Worm (Caenorhabditis elegans) whole organism, L3 larva: ENCODE measurements around the gene col-139.

Source experiments
- ZK546.5 ChIP-seq: sonication (generic microtip); optimal IDR thresholded peaks from 2 replicates; lab custom pipeline; 2017; ENCODE audit warnings: missing biosample characterization, missing genetic modification characterization
- ama-1 ChIP-seq: fragments of 150-350 bp; optimal IDR thresholded peaks from 2 replicates; lab custom pipeline; 2018
- ceh-82 ChIP-seq: fragments of 150-350 bp; optimal IDR thresholded peaks from 2 replicates; lab custom pipeline; 2014; ENCODE audit warnings: missing biosample characterization, missing genetic modification characterization
- elt-2 ChIP-seq: sonication (generic microtip); optimal IDR thresholded peaks from 2 replicates; lab custom pipeline; 2016; ENCODE audit warnings: missing genetic modification reagents, mild to moderate bottlenecking, missing genetic modification characterization, missing compliant biosample characterization
- fkh-10 ChIP-seq: sonication (generic microtip); optimal IDR thresholded peaks from 2 replicates; lab custom pipeline; 2017; ENCODE audit warnings: missing biosample characterization, missing genetic modification reagents, missing genetic modification characterization
- nhr-23 ChIP-seq: fragments of 150-350 bp; optimal IDR thresholded peaks from 2 replicates; lab custom pipeline; 2014; ENCODE audit warnings: missing biosample characterization, missing genetic modification reagents, missing genetic modification characterization
- nhr-76 ChIP-seq: fragments of 150-350 bp; sonication (generic microtip); optimal IDR thresholded peaks from 5 replicates; lab custom pipeline; 2014; ENCODE audit warnings: missing biosample characterization, missing genetic modification characterization
- nhr-77 ChIP-seq: fragments of 150-350 bp; optimal IDR thresholded peaks from 2 replicates; lab custom pipeline; 2014; ENCODE audit warnings: missing biosample characterization, missing genetic modification characterization
- pha-4 ChIP-seq: fragments of 150-350 bp; optimal IDR thresholded peaks from 2 replicates; lab custom pipeline; 2014; ENCODE audit warnings: missing biosample characterization, missing genetic modification reagents, missing genetic modification characterization
- pqm-1 ChIP-seq: fragments of 150-350 bp; optimal IDR thresholded peaks from 2 replicates; lab custom pipeline; 2017; ENCODE audit warnings: missing biosample characterization, missing genetic modification characterization, inconsistent platforms
- sea-2 ChIP-seq: fragments of 150-350 bp; sonication (generic microtip); optimal IDR thresholded peaks from 4 replicates; lab custom pipeline; 2014; ENCODE audit warnings: missing biosample characterization, missing genetic modification reagents, missing genetic modification characterization
- snpc-4 ChIP-seq: fragments of 150-350 bp; optimal IDR thresholded peaks from 2 replicates; lab custom pipeline; 2014; ENCODE audit warnings: missing biosample characterization, missing genetic modification characterization
- ztf-11 ChIP-seq: fragments of 150-350 bp; optimal IDR thresholded peaks from 2 replicates; lab custom pipeline; 2014; ENCODE audit warnings: missing biosample characterization, missing genetic modification characterization
- ztf-4 ChIP-seq: fragments of 150-350 bp; optimal IDR thresholded peaks from 2 replicates; lab custom pipeline; 2014; ENCODE audit warnings: missing biosample characterization, missing genetic modification characterization

ce11 chrV:4667062-4667461 is 13.3 kb upstream of the col-139 start:
- TF ChIP-seq ama-1 (lab: Kevin White, UChicago) (no peak), sea-2 (GFP tag; lab: Kevin White, UChicago) (no peak), nhr-77 (tag; lab: Kevin White, UChicago) (no peak), nhr-76 (no peak), nhr-23 (tag; lab: Kevin White, UChicago) (no peak), fkh-10 (GFP tag; lab: Kevin White, UChicago) (no peak), snpc-4 (tag; lab: Kevin White, UChicago) (no peak), ztf-4 (tag; lab: Kevin White, UChicago) (no peak), pha-4 (no peak), elt-2 (no peak), pqm-1 (no peak), ceh-82 (tag; lab: Kevin White, UChicago) (no peak), ztf-11 (no peak), ZK546.5 (tag; lab: Kevin White, UChicago) (no peak)
